Fruit fly (Drosophila melanogaster) whole organism, embryonic: ENCODE measurements around the gene CG3544.

Experiments
- Abd-B ChIP-seq: fragments of 200-800 bp; sonication (Bioruptor generic); optimal IDR thresholded peaks from 2 replicates; lab custom pipeline; 2018; ENCODE audit warnings: missing biosample characterization, mild to moderate bottlenecking, missing genetic modification characterization, moderate library complexity
- Aef1 ChIP-seq: fragments of 200-800 bp; sonication (Bioruptor generic); IDR thresholded peaks from 3 replicates; pipeline ENCODE4 v1.3.6; 2022; ENCODE audit warnings: missing biosample characterization, missing genetic modification characterization
- B-H1 ChIP-seq: fragments of 200-800 bp; sonication (Bioruptor generic); IDR thresholded peaks from 3 replicates; pipeline ENCODE4 v1.3.6; 2022; ENCODE audit warnings: missing biosample characterization, missing genetic modification characterization
- Bdp1 ChIP-seq: fragments of 200-800 bp; sonication (Bioruptor generic); optimal IDR thresholded peaks from 3 replicates; lab custom pipeline; 2016; ENCODE audit warnings: missing biosample characterization, missing genetic modification characterization
- CG1024 ChIP-seq: fragments of 200-800 bp; sonication (Bioruptor generic); IDR thresholded peaks from 2 replicates; pipeline ENCODE4 v1.3.6; 2022; ENCODE audit warnings: missing biosample characterization, missing genetic modification characterization
- CG10462 ChIP-seq: fragments of 200-800 bp; sonication (Bioruptor generic); optimal IDR thresholded peaks from 2 replicates; lab custom pipeline; 2016; ENCODE audit warnings: missing biosample characterization, missing genetic modification characterization
- CG11247 ChIP-seq: fragments of 200-800 bp; sonication (Bioruptor generic); IDR thresholded peaks from 2 replicates; pipeline ENCODE4 v1.3.6; 2022; ENCODE audit warnings: missing biosample characterization, missing genetic modification characterization
- CG11723 ChIP-seq: fragments of 200-800 bp; sonication (Bioruptor generic); optimal IDR thresholded peaks from 2 replicates; lab custom pipeline; 2017; ENCODE audit warnings: missing biosample characterization, mild to moderate bottlenecking, missing genetic modification characterization
- CG12744 ChIP-seq: fragments of 200-800 bp; sonication (Bioruptor generic); optimal IDR thresholded peaks from 2 replicates; lab custom pipeline; 2016; ENCODE audit warnings: missing biosample characterization, missing genetic modification characterization
- CG14441 ChIP-seq: fragments of 200-800 bp; sonication (Bioruptor generic); IDR thresholded peaks from 2 replicates; pipeline ENCODE4 v1.3.6; 2022; ENCODE audit warnings: missing biosample characterization, missing genetic modification characterization
- CG14710 ChIP-seq: fragments of 200-800 bp; sonication (Bioruptor generic); optimal IDR thresholded peaks from 3 replicates; lab custom pipeline; 2019; ENCODE audit warnings: missing biosample characterization, mild to moderate bottlenecking, missing genetic modification characterization, moderate library complexity
- CG15073 ChIP-seq: fragments of 200-800 bp; sonication (Bioruptor generic); optimal IDR thresholded peaks from 2 replicates; lab custom pipeline; 2016; ENCODE audit warnings: missing biosample characterization, missing genetic modification characterization
- CG3065 ChIP-seq: fragments of 200-800 bp; sonication (Bioruptor generic); optimal IDR thresholded peaks from 2 replicates; lab custom pipeline; 2016; ENCODE audit warnings: missing biosample characterization, missing genetic modification characterization
- CG3838 ChIP-seq: fragments of 200-800 bp; sonication (Bioruptor generic); optimal IDR thresholded peaks from 3 replicates; lab custom pipeline; 2016; ENCODE audit warnings: missing biosample characterization, missing genetic modification characterization
- CG3847 ChIP-seq: fragments of 200-800 bp; sonication (Bioruptor generic); IDR thresholded peaks from 2 replicates; pipeline ENCODE4 v1.3.6; 2022; ENCODE audit warnings: missing biosample characterization, missing genetic modification characterization
- CG4328 ChIP-seq: fragments of 200-800 bp; sonication (Bioruptor generic); optimal IDR thresholded peaks from 3 replicates; lab custom pipeline; 2017; ENCODE audit warnings: missing biosample characterization, missing genetic modification reagents, missing genetic modification characterization
- CG6254 ChIP-seq: fragments of 200-800 bp; sonication (Bioruptor generic); optimal IDR thresholded peaks from 3 replicates; lab custom pipeline; 2017; ENCODE audit warnings: mild to moderate bottlenecking, missing biosample characterization, missing genetic modification reagents, missing genetic modification characterization
- CG6854 ChIP-seq: fragments of 200-800 bp; sonication (Bioruptor generic); optimal IDR thresholded peaks from 3 replicates; lab custom pipeline; 2017; ENCODE audit warnings: missing biosample characterization, mild to moderate bottlenecking, missing genetic modification characterization
- CG7839 ChIP-seq: fragments of 200-800 bp; sonication (Bioruptor generic); optimal IDR thresholded peaks from 3 replicates; lab custom pipeline; 2018; ENCODE audit warnings: missing biosample characterization, mild to moderate bottlenecking, missing genetic modification characterization, moderate library complexity
- CG9932 ChIP-seq: fragments of 200-800 bp; sonication (Bioruptor generic); IDR thresholded peaks from 2 replicates; pipeline ENCODE4 v1.3.6; 2022; ENCODE audit warnings: missing biosample characterization, missing genetic modification characterization
- Dbx ChIP-seq: fragments of 200-800 bp; sonication (Bioruptor generic); IDR thresholded peaks from 3 replicates; pipeline ENCODE4 v1.3.6; 2022; ENCODE audit warnings: missing biosample characterization, missing genetic modification characterization
- Drgx ChIP-seq: fragments of 200-800 bp; sonication (Bioruptor generic); IDR thresholded peaks from 2 replicates; pipeline ENCODE4 v1.3.6; 2022; ENCODE audit warnings: missing biosample characterization, missing genetic modification characterization
- Fer2 ChIP-seq: fragments of 200-800 bp; sonication (Bioruptor generic); optimal IDR thresholded peaks from 2 replicates; lab custom pipeline; 2018; ENCODE audit warnings: missing biosample characterization, mild to moderate bottlenecking, missing genetic modification characterization, moderate library complexity
- MBD-R2 ChIP-seq: fragments of 200-800 bp; sonication (Bioruptor generic); IDR thresholded peaks from 2 replicates; pipeline ENCODE4 v1.3.6; 2022; ENCODE audit warnings: missing biosample characterization, missing genetic modification characterization
- Myb ChIP-seq: fragments of 200-800 bp; sonication (Bioruptor generic); optimal IDR thresholded peaks from 2 replicates; lab custom pipeline; 2016; ENCODE audit warnings: missing biosample characterization, missing genetic modification characterization
- NC2β ChIP-seq: fragments of 200-800 bp; sonication (Bioruptor generic); optimal IDR thresholded peaks from 2 replicates; lab custom pipeline; 2016; ENCODE audit warnings: missing biosample characterization, missing genetic modification characterization
- NK7.1 ChIP-seq: fragments of 200-800 bp; sonication (Bioruptor generic); optimal IDR thresholded peaks from 3 replicates; lab custom pipeline; 2016; ENCODE audit warnings: missing biosample characterization, missing genetic modification characterization
- Opbp ChIP-seq: fragments of 200-800 bp; sonication (Bioruptor generic); IDR thresholded peaks from 3 replicates; pipeline ENCODE4 v1.3.6; 2022; ENCODE audit warnings: missing biosample characterization, missing genetic modification characterization; ENCODE audit not compliant: partially characterized antibody
- Poxn ChIP-seq: fragments of 200-800 bp; sonication (Bioruptor generic); IDR thresholded peaks from 2 replicates; pipeline ENCODE4 v1.3.6; 2022; ENCODE audit warnings: missing biosample characterization, missing genetic modification characterization
- Side ChIP-seq: fragments of 200-800 bp; sonication (Bioruptor generic); optimal IDR thresholded peaks from 2 replicates; lab custom pipeline; 2016; ENCODE audit warnings: missing biosample characterization, missing genetic modification characterization
- Stat92E ChIP-seq, 3 experiments: fragments of >200 bp in 2 of 3; fragments of 200-800 bp in 1 of 3; sonication (Bioruptor generic) in 1 of 3; optimal IDR thresholded peaks; 2 replicates each; lab custom pipeline; 2017 to 2019; ENCODE audit warnings: missing biosample characterization in 3 of 3, missing genetic modification characterization in 3 of 3, mild to moderate bottlenecking in 1 of 3, moderate library complexity in 1 of 3
- TFAM ChIP-seq: fragments of 200-800 bp; sonication (Bioruptor generic); optimal IDR thresholded peaks from 2 replicates; lab custom pipeline; 2017; ENCODE audit warnings: missing biosample characterization, missing genetic modification characterization, inconsistent platforms
- bbx ChIP-seq: fragments of 200-800 bp; sonication (Bioruptor generic); IDR thresholded peaks from 2 replicates; pipeline ENCODE4 v1.3.6; 2022; ENCODE audit warnings: missing biosample characterization, missing genetic modification characterization; ENCODE audit not compliant: partially characterized antibody
- bcd ChIP-seq: fragments of 200-800 bp; sonication (Bioruptor generic); optimal IDR thresholded peaks from 2 replicates; lab custom pipeline; 2017; ENCODE audit warnings: missing biosample characterization, mild to moderate bottlenecking, missing genetic modification characterization
- dati ChIP-seq: fragments of 200-800 bp; sonication (Bioruptor generic); IDR thresholded peaks from 2 replicates; pipeline ENCODE4 v1.3.6; 2022; ENCODE audit warnings: missing biosample characterization, missing genetic modification characterization
- emc ChIP-seq: fragments of 200-800 bp; sonication (Bioruptor generic); optimal IDR thresholded peaks from 2 replicates; lab custom pipeline; 2016; ENCODE audit warnings: missing biosample characterization, missing genetic modification characterization
- en ChIP-seq: fragments of 200-800 bp; sonication (Bioruptor generic); optimal IDR thresholded peaks from 2 replicates; lab custom pipeline; 2016; ENCODE audit warnings: missing biosample characterization, missing genetic modification characterization
- exex ChIP-seq: fragments of 200-800 bp; sonication (Bioruptor generic); optimal IDR thresholded peaks from 4 replicates; lab custom pipeline; 2018; ENCODE audit warnings: missing biosample characterization, mild to moderate bottlenecking, missing genetic modification characterization, moderate library complexity
- fd96Cb ChIP-seq: fragments of 200-800 bp; sonication (Bioruptor generic); optimal IDR thresholded peaks from 2 replicates; lab custom pipeline; 2018; ENCODE audit warnings: missing biosample characterization, mild to moderate bottlenecking, missing genetic modification characterization, moderate library complexity
- hkb ChIP-seq, 2 experiments: fragments of 200-800 bp in 1 of 2; fragments of >200 bp in 1 of 2; sonication (Bioruptor generic) in 1 of 2; IDR thresholded peaks in 1 of 2; optimal IDR thresholded peaks in 1 of 2; 2 replicates each; pipeline versions ENCODE4 v1.3.6 to Lab custom; 2017 to 2022; ENCODE audit warnings: missing biosample characterization in 1 of 2, missing genetic modification characterization in 1 of 2
- inv ChIP-seq: fragments of 200-800 bp; sonication (Bioruptor generic); IDR thresholded peaks from 2 replicates; pipeline ENCODE4 v1.3.6; 2022; ENCODE audit warnings: missing biosample characterization, missing genetic modification characterization; ENCODE audit not compliant: partially characterized antibody
- jumu ChIP-seq: fragments of 200-800 bp; sonication (Bioruptor generic); optimal IDR thresholded peaks from 3 replicates; lab custom pipeline; 2016; ENCODE audit warnings: missing biosample characterization, missing genetic modification characterization
- lab ChIP-seq: fragments of 200-800 bp; sonication (Bioruptor generic); optimal IDR thresholded peaks from 3 replicates; lab custom pipeline; 2017; ENCODE audit warnings: missing biosample characterization, missing genetic modification characterization, mild to moderate bottlenecking, moderate library complexity, missing genetic modification reagents
- luna ChIP-seq: fragments of 200-800 bp; sonication (Bioruptor generic); optimal IDR thresholded peaks from 2 replicates; lab custom pipeline; 2016; ENCODE audit warnings: missing biosample characterization, missing genetic modification characterization
- nmo ChIP-seq: fragments of 200-800 bp; sonication (Bioruptor generic); optimal IDR thresholded peaks from 2 replicates; lab custom pipeline; 2018; ENCODE audit warnings: missing biosample characterization, mild to moderate bottlenecking, missing genetic modification characterization, moderate library complexity
- pfk ChIP-seq: fragments of 200-800 bp; sonication (Bioruptor generic); optimal IDR thresholded peaks from 2 replicates; lab custom pipeline; 2018; ENCODE audit warnings: missing biosample characterization, mild to moderate bottlenecking, missing genetic modification characterization, moderate library complexity
- ranshi ChIP-seq: fragments of 200-800 bp; sonication (Bioruptor generic); IDR thresholded peaks from 2 replicates; pipeline ENCODE4 v1.3.6; 2022; ENCODE audit warnings: missing biosample characterization, missing genetic modification characterization
- schlank ChIP-seq: fragments of 200-800 bp; sonication (Bioruptor generic); optimal IDR thresholded peaks from 2 replicates; lab custom pipeline; 2018; ENCODE audit warnings: missing biosample characterization, mild to moderate bottlenecking, missing genetic modification characterization
- so ChIP-seq: fragments of 200-800 bp; sonication (Bioruptor generic); IDR thresholded peaks from 3 replicates; pipeline ENCODE4 v1.3.6; 2022; ENCODE audit warnings: missing biosample characterization, missing genetic modification characterization
- sr ChIP-seq: fragments of 200-800 bp; sonication (Bioruptor generic); IDR thresholded peaks from 3 replicates; pipeline ENCODE4 v1.3.6; 2022; ENCODE audit warnings: missing biosample characterization, missing genetic modification characterization
- ttk ChIP-seq: fragments of 200-800 bp; sonication (Bioruptor generic); IDR thresholded peaks from 2 replicates; pipeline ENCODE4 v2.1.2; 2022; ENCODE audit warnings: missing biosample characterization, missing genetic modification characterization
- vnd ChIP-seq: fragments of 200-800 bp; sonication (Bioruptor generic); IDR thresholded peaks from 3 replicates; pipeline ENCODE4 v1.3.6; 2022; ENCODE audit warnings: missing biosample characterization, missing genetic modification characterization; ENCODE audit not compliant: partially characterized antibody

The CG3544 gene

DNA sequence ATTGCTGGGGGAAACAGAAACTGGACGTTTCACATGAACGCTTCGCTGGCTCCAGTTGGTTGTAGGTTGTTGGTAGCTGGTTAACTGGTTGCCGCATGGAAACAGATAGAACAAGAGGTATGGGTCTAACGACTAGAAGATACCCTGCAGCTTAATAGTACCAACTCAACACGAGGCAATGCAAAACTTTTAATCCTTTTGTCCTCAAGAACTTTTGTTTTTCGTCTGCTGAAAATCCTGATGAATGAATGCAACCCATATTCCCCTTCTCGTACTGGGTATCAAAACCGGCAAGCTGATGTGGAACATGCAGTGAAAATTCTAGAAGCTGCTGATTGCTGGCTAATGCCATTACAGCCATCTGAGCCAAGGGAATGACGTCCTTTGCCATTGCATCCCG is 53.9 kb downstream of the CG3544 start (continued):
- TF ChIP-seq CG11247 (GFP tag; lab: Robert Waterston, UW) (no peak), TFAM (no peak), Side (GFP tag; lab: Kevin White, UChicago) (no peak), CG14441 (no peak), inv (no peak), bcd (GFP tag; lab: Kevin White, UChicago) (no peak), MBD-R2 (GFP tag; lab: Robert Waterston, UW) (no peak), CG7839 (tag; lab: Kevin White, UChicago) (peak; percentile 45), CG9932 (GFP tag; lab: Robert Waterston, UW) (peak; percentile 48), CG11723 (GFP tag; lab: Kevin White, UChicago) (no peak), CG12744 (GFP tag; lab: Kevin White, UChicago) (no peak), Dbx (GFP tag; lab: Robert Waterston, UW) (no peak), Drgx (peak; percentile 89), CG4328 (GFP tag; lab: Kevin White, UChicago) (no peak), nmo (no peak), jumu (GFP tag; lab: Kevin White, UChicago) (peak; percentile 42), Abd-B (GFP tag; lab: Kevin White, UChicago) (no peak), exex (tag; lab: Kevin White, UChicago) (no peak), Opbp (no peak), Fer2 (tag; lab: Kevin White, UChicago) (no peak), CG14710 (tag; lab: Kevin White, UChicago) (no peak), schlank (tag; lab: Kevin White, UChicago) (no peak), ttk (GFP tag; lab: Robert Waterston, UW) (no peak), so (GFP tag; lab: Robert Waterston, UW) (no peak), CG6854 (GFP tag; lab: Kevin White, UChicago) (no peak), Myb (no peak), CG3838 (GFP tag; lab: Kevin White, UChicago) (no peak), CG10462 (GFP tag; lab: Kevin White, UChicago) (no peak), CG3847 (GFP tag; lab: Robert Waterston, UW) (no peak), dati (GFP tag; lab: Robert Waterston, UW) (no peak), Poxn (GFP tag; lab: Robert Waterston, UW) (no peak), pfk (GFP tag; lab: Kevin White, UChicago) (no peak), hkb (optimal IDR thresholded peaks at IDR 0.05; lab: Kevin White, UChicago) (no peak), hkb (GFP tag; IDR thresholded peaks at IDR 0.05; lab: Robert Waterston, UW) (no peak), Stat92E (GFP tag; optimal IDR thresholded peaks at IDR 0.05; lab: Kevin White, UChicago) (no peak), B-H1 (GFP tag; lab: Robert Waterston, UW) (no peak), ranshi (peak; percentile 40; the same call in 1 of the 2 replicates), Aef1 (no peak), fd96Cb (tag; lab: Kevin White, UChicago) (peak; percentile 34), en (GFP tag; lab: Kevin White, UChicago) (no peak), CG1024 (GFP tag; lab: Robert Waterston, UW) (peak; percentile 67), CG15073 (GFP tag; lab: Kevin White, UChicago) (no peak), emc (GFP tag; lab: Kevin White, UChicago) (no peak), CG3065 (no peak), NC2β (GFP tag; lab: Kevin White, UChicago) (peak; percentile 47), luna (GFP tag; lab: Kevin White, UChicago) (no peak), Bdp1 (peak; percentile 26), lab (no peak), CG6254 (GFP tag; lab: Kevin White, UChicago) (no peak), NK7.1 (GFP tag; lab: Kevin White, UChicago) (no peak), vnd (GFP tag; lab: Robert Waterston, UW) (no peak), sr (GFP tag; lab: Robert Waterston, UW) (no peak), bbx (GFP tag; lab: Robert Waterston, UW) (no peak)
